Worm (Caenorhabditis elegans): ENCODE results near the gene pas-1.

DNA sequence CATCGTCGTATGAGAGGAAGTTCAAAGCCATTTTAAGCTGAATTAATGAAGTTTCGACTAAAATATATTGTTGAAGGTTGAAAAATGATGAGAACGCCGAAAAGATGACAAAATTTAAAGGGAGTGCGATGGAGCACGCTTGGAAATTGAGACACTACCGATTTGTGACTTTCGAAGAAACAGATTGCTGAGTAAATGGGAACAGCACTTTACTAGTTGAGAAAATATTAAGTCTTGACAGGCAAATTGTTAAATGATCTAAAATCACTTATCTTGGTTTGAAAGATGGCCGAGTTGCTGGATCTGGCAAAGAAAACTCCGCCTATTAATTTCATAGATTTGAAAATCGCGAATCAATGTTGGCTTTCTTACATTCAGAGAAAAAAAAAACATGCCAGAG lies 850 bp upstream of the pas-1 start, which contains the start of gene rpoa-12:
- no peak for TF ChIP-seq nhr-28 (tag; optimal IDR thresholded peaks at IDR 0.05)
- TF ChIP-seq nhr-237 (tag; optimal IDR thresholded peaks at IDR 0.05) = peak; percentile 16
- TF ChIP-seq snpc-4 (tag; optimal IDR thresholded peaks at IDR 0.05) = no peak
